Worm (Caenorhabditis elegans) whole organism, young adult: ENCODE results near the gene nurf-1.

Experiments used
- B0035.1 ChIP-seq: sonication (generic microtip); optimal IDR thresholded peaks from 2 replicates; lab custom pipeline; 2016; ENCODE audit warnings: missing genetic modification characterization, mild to moderate bottlenecking, missing compliant biosample characterization, missing genotype, missing genetic modification reagents
- B0336.3 ChIP-seq: fragments of 200-800 bp; sonication (Bioruptor generic); IDR thresholded peaks from 2 replicates; pipeline ENCODE4 v1.3.6; 2022; ENCODE audit warnings: missing genetic modification characterization, missing compliant biosample characterization
- D2030.7 ChIP-seq: fragments of 200-800 bp; sonication (Bioruptor generic); IDR thresholded peaks from 2 replicates; pipeline ENCODE4 v1.3.6; 2022; ENCODE audit warnings: missing genetic modification reagents, missing genetic modification characterization, missing compliant biosample characterization
- F22D6.2 ChIP-seq: sonication (generic microtip); optimal IDR thresholded peaks from 2 replicates; lab custom pipeline; 2016; ENCODE audit warnings: mild to moderate bottlenecking, missing genetic modification characterization, missing compliant biosample characterization
- F33H1.4 ChIP-seq: fragments of 200-800 bp; sonication (Bioruptor generic); IDR thresholded peaks from 2 replicates; pipeline ENCODE4 v1.3.6; 2022; ENCODE audit warnings: missing genetic modification reagents, missing genetic modification characterization, missing compliant biosample characterization
- F49E8.2 ChIP-seq: sonication (generic microtip); optimal IDR thresholded peaks from 3 replicates; lab custom pipeline; 2017; ENCODE audit warnings: missing genetic modification characterization, mild to moderate bottlenecking, missing compliant biosample characterization, antibody characterized with exemption, moderate library complexity; ENCODE audit not compliant: insufficient read depth
- T07F8.4 ChIP-seq: sonication (generic microtip); optimal IDR thresholded peaks from 2 replicates; lab custom pipeline; 2016; ENCODE audit warnings: mild to moderate bottlenecking, missing genetic modification characterization, moderate library complexity, missing compliant biosample characterization
- Y53F4B.3 ChIP-seq: fragments of 200-800 bp; sonication (Bioruptor generic); IDR thresholded peaks from 2 replicates; pipeline ENCODE4 v1.3.6; 2022; ENCODE audit warnings: missing genetic modification reagents, missing genetic modification characterization, missing compliant biosample characterization
- Y95B8A.8 ChIP-seq: fragments of 200-800 bp; sonication (Bioruptor generic); IDR thresholded peaks from 2 replicates; pipeline ENCODE4 v1.3.6; 2022; ENCODE audit warnings: missing genetic modification reagents, missing genetic modification characterization, missing compliant biosample characterization
- akir-1 ChIP-seq: fragments of 200-800 bp; sonication (Bioruptor generic); optimal IDR thresholded peaks from 2 replicates; lab custom pipeline; 2018; ENCODE audit warnings: mild to moderate bottlenecking, missing genetic modification characterization, moderate library complexity, missing compliant biosample characterization
- athp-1 ChIP-seq: sonication (generic microtip); optimal IDR thresholded peaks from 2 replicates; lab custom pipeline; 2017; ENCODE audit warnings: mild to moderate bottlenecking, missing genetic modification characterization, missing compliant biosample characterization
- attf-3 ChIP-seq: fragments of 200-800 bp; sonication (Bioruptor generic); conservative IDR thresholded peaks from 2 replicates; pipeline ENCODE4 v1.3.6; 2022; ENCODE audit warnings: missing genetic modification reagents, missing genetic modification characterization, missing compliant biosample characterization
- attf-5 ChIP-seq: fragments of 200-800 bp; sonication (Bioruptor generic); optimal IDR thresholded peaks from 2 replicates; lab custom pipeline; 2018; ENCODE audit warnings: mild to moderate bottlenecking, missing genetic modification characterization, missing compliant biosample characterization
- attf-6 ChIP-seq: fragments of 200-800 bp; sonication (Bioruptor generic); IDR thresholded peaks from 2 replicates; pipeline ENCODE4 v1.3.6; 2022; ENCODE audit warnings: missing genetic modification reagents, missing genetic modification characterization, missing compliant biosample characterization
- cebp-2 ChIP-seq: fragments of 200-800 bp; sonication (Bioruptor generic); IDR thresholded peaks from 2 replicates; pipeline ENCODE4 v1.3.6; 2022; ENCODE audit warnings: missing genetic modification characterization, missing compliant biosample characterization
- ceh-100 ChIP-seq: fragments of 200-800 bp; sonication (Bioruptor generic); IDR thresholded peaks from 2 replicates; pipeline ENCODE4 v1.3.6; 2022; ENCODE audit warnings: missing genetic modification reagents, missing genetic modification characterization, missing compliant biosample characterization
- ceh-58 ChIP-seq: fragments of 200-800 bp; sonication (Bioruptor generic); IDR thresholded peaks from 2 replicates; pipeline ENCODE4 v1.3.6; 2022; ENCODE audit warnings: missing genetic modification characterization, missing compliant biosample characterization
- dox-1 ChIP-seq: fragments of 200-800 bp; sonication (Bioruptor generic); IDR thresholded peaks from 2 replicates; pipeline ENCODE4 v1.3.6; 2022; ENCODE audit warnings: missing genetic modification reagents, missing genetic modification characterization, missing compliant biosample characterization
- dpl-1 ChIP-seq: fragments of 150-350 bp; optimal IDR thresholded peaks from 2 replicates; lab custom pipeline; 2014; ENCODE audit warnings: missing biosample characterization, missing genetic modification reagents, missing genetic modification characterization
- efl-1 ChIP-seq: fragments of 150-350 bp; optimal IDR thresholded peaks from 2 replicates; lab custom pipeline; 2014; ENCODE audit warnings: missing biosample characterization, missing genetic modification reagents, missing genetic modification characterization
- ekl-4 ChIP-seq: fragments of 200-800 bp; sonication (Bioruptor generic); IDR thresholded peaks from 2 replicates; pipeline ENCODE4 v1.3.6; 2022; ENCODE audit warnings: missing genetic modification reagents, missing genetic modification characterization, missing compliant biosample characterization
- fkh-3 ChIP-seq: sonication (generic microtip); optimal IDR thresholded peaks from 2 replicates; lab custom pipeline; 2016; ENCODE audit warnings: mild to moderate bottlenecking, missing genetic modification characterization, missing compliant biosample characterization
- gei-17 ChIP-seq: fragments of 200-800 bp; sonication (Bioruptor generic); optimal IDR thresholded peaks from 2 replicates; lab custom pipeline; 2018; ENCODE audit warnings: mild to moderate bottlenecking, missing genetic modification characterization, missing compliant biosample characterization
- him-1 ChIP-seq: sonication (generic microtip); optimal IDR thresholded peaks from 2 replicates; lab custom pipeline; 2016; ENCODE audit warnings: missing genotype, missing genetic modification reagents, missing genetic modification characterization, missing compliant biosample characterization
- hlh-12 ChIP-seq: sonication (generic microtip); optimal IDR thresholded peaks from 2 replicates; lab custom pipeline; 2016; ENCODE audit warnings: missing genetic modification characterization, missing compliant biosample characterization
- hmg-1.2 ChIP-seq: fragments of 200-800 bp; sonication (Bioruptor generic); IDR thresholded peaks from 2 replicates; pipeline ENCODE4 v1.3.6; 2022; ENCODE audit warnings: missing genetic modification reagents, missing genetic modification characterization, missing compliant biosample characterization
- hsf-1 ChIP-seq: fragments of 200-800 bp; sonication (Bioruptor generic); IDR thresholded peaks from 2 replicates; pipeline ENCODE4 v1.3.6; 2022; ENCODE audit warnings: missing genetic modification reagents, missing genetic modification characterization, missing compliant biosample characterization
- lag-1 ChIP-seq: fragments of 200-800 bp; sonication (Bioruptor generic); IDR thresholded peaks from 2 replicates; pipeline ENCODE4 v1.3.6; 2022; ENCODE audit warnings: missing genetic modification reagents, missing genetic modification characterization, missing compliant biosample characterization
- lin-26 ChIP-seq: fragments of 200-800 bp; sonication (Bioruptor generic); IDR thresholded peaks from 2 replicates; pipeline ENCODE4 v1.3.6; 2022; ENCODE audit warnings: missing genetic modification reagents, missing genetic modification characterization, missing compliant biosample characterization
- lin-54 ChIP-seq: fragments of 200-800 bp; sonication (Bioruptor generic); optimal IDR thresholded peaks from 2 replicates; lab custom pipeline; 2018; ENCODE audit warnings: mild to moderate bottlenecking, missing genetic modification characterization, missing compliant biosample characterization
- lsl-1 ChIP-seq: fragments of 200-800 bp; sonication (Bioruptor generic); optimal IDR thresholded peaks from 2 replicates; lab custom pipeline; 2018; ENCODE audit warnings: mild to moderate bottlenecking, missing genetic modification characterization, moderate library complexity, missing compliant biosample characterization
- madf-6 ChIP-seq: fragments of 200-800 bp; sonication (Bioruptor generic); IDR thresholded peaks from 2 replicates; pipeline ENCODE4 v1.3.6; 2022; ENCODE audit warnings: missing genetic modification reagents, missing genetic modification characterization, missing compliant biosample characterization
- madf-8 ChIP-seq: fragments of 200-800 bp; sonication (Bioruptor generic); conservative IDR thresholded peaks from 2 replicates; pipeline ENCODE4 v1.3.6; 2022; ENCODE audit warnings: missing genetic modification reagents, missing genetic modification characterization, missing compliant biosample characterization
- mxl-1 ChIP-seq: sonication (generic microtip); optimal IDR thresholded peaks from 2 replicates; lab custom pipeline; 2016; ENCODE audit warnings: missing genetic modification characterization, missing compliant biosample characterization
- nhr-179 ChIP-seq: sonication (generic microtip); optimal IDR thresholded peaks from 2 replicates; lab custom pipeline; 2016; ENCODE audit warnings: mild to moderate bottlenecking, missing genetic modification characterization, missing compliant biosample characterization
- snpc-1.1 ChIP-seq: sonication (generic microtip); optimal IDR thresholded peaks from 2 replicates; lab custom pipeline; 2017; ENCODE audit warnings: missing genetic modification characterization, mild to moderate bottlenecking, missing compliant biosample characterization, antibody characterized with exemption, moderate library complexity, missing genotype, missing genetic modification reagents; ENCODE audit not compliant: insufficient read depth
- snpc-1.3 ChIP-seq: sonication (generic microtip); optimal IDR thresholded peaks from 2 replicates; lab custom pipeline; 2017; ENCODE audit warnings: missing genetic modification characterization, mild to moderate bottlenecking, missing compliant biosample characterization, antibody characterized with exemption, moderate library complexity, missing genotype, missing genetic modification reagents; ENCODE audit not compliant: insufficient read depth
- snpc-3.4 ChIP-seq: sonication (generic microtip); optimal IDR thresholded peaks from 2 replicates; lab custom pipeline; 2017; ENCODE audit warnings: missing genetic modification characterization, mild to moderate bottlenecking, missing compliant biosample characterization, antibody characterized with exemption, moderate library complexity, missing genotype, missing genetic modification reagents
- snpc-4 ChIP-seq, 5 experiments: fragments of 150-350 bp in 1 of 5; sonication (generic microtip) in 4 of 5; optimal IDR thresholded peaks; 2 replicates each; lab custom pipeline; 2014 to 2018; ENCODE audit warnings: missing genetic modification characterization in 5 of 5, missing biosample characterization in 3 of 5, antibody characterized with exemption in 2 of 5, mild to moderate bottlenecking in 2 of 5, missing compliant biosample characterization in 2 of 5, missing genotype in 2 of 5, moderate library complexity in 2 of 5, missing genetic modification reagents in 1 of 5
- sptf-2 ChIP-seq: fragments of 200-800 bp; sonication (Bioruptor generic); optimal IDR thresholded peaks from 2 replicates; lab custom pipeline; 2018; ENCODE audit warnings: mild to moderate bottlenecking, missing genetic modification characterization, missing compliant biosample characterization
- tbp1 ChIP-seq: fragments of 200-800 bp; sonication (Bioruptor generic); optimal IDR thresholded peaks from 2 replicates; lab custom pipeline; 2018; ENCODE audit warnings: mild to moderate bottlenecking, missing genetic modification characterization, missing compliant biosample characterization
- tlf-1 ChIP-seq: fragments of 200-800 bp; sonication (Bioruptor generic); optimal IDR thresholded peaks from 2 replicates; lab custom pipeline; 2018; ENCODE audit warnings: mild to moderate bottlenecking, missing genetic modification characterization, missing compliant biosample characterization
- unc-130 ChIP-seq: sonication (generic microtip); optimal IDR thresholded peaks from 2 replicates; lab custom pipeline; 2016; ENCODE audit warnings: missing genetic modification reagents, missing genetic modification characterization, missing compliant biosample characterization
- xnd-1 ChIP-seq: sonication (generic microtip); optimal IDR thresholded peaks from 2 replicates; lab custom pipeline; 2016; ENCODE audit warnings: missing genotype, missing genetic modification reagents, missing genetic modification characterization, missing compliant biosample characterization
- ztf-3 ChIP-seq: fragments of 200-800 bp; sonication (Bioruptor generic); optimal IDR thresholded peaks from 2 replicates; lab custom pipeline; 2018; ENCODE audit warnings: mild to moderate bottlenecking, missing genetic modification characterization, missing compliant biosample characterization

The nurf-1 gene

DNA sequence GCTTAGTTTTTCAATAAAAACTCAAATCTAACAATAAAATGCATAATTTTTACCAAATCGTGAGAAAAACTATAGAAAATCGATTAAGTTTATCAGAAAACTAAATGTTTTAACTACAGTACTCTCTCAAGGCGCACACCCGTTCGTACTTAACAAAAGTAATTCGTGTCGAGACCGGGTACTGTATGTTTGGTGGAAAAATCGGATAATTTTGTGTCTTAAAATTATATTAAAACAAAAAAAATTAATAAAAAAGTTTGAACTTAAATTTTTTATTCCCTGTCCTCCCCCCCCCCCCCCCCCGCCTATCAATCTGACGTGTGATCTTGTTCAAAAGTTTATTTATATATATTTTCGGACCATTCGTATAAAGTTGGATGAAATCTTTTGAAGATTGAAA, 17.8 kb downstream of the nurf-1 start, which contains the start of gene F26H11.4:
TSS of gene F26H11.4 (plus strand) at position 301 of the 400 bp plus-strand sequence.
- TF ChIP-seq lsl-1 (GFP tag; lab: Kevin White, UChicago) (peak; percentile 70), unc-130 (GFP tag; lab: Kevin White, UChicago) (no peak), fkh-3 (tag; lab: Kevin White, UChicago) (no peak), F22D6.2 (tag; lab: Kevin White, UChicago) (no peak), tbp1 (GFP tag; lab: Kevin White, UChicago) (no peak)
- TF ChIP-seq, all 124 proteins: peak for 1

DNA sequence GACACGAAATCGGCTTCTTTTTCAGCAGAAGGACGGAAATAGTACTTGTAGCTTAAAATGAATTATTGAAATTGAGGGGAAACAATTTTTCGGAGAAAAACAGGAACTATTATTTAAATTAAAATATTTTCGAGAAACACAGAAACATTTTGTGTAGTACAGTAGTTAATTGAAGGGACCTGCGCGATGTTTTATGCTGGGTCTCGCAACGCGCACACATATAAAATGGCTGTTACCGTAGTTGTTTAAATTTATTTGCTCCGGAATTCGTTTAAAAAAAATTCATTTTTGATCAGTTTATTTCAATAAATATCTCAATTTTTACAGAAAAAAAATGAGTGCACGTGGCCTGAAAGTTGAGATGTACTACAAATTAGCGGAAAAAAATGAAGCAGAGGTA, 20.3 kb downstream of the nurf-1 start, which contains the start of gene dsb-2:
TSS of gene dsb-2 (plus strand) at position 328 of the 400 bp plus-strand sequence.
- TF ChIP-seq hmg-1.2 (GFP tag; lab: Robert Waterston, UW) (peak; percentile 32; the same call in 1 of the 2 replicates), T07F8.4 (no peak), snpc-4 (GFP tag; optimal IDR thresholded peaks at IDR 0.05; lab: Kevin White, UChicago) (peak; percentile 7), snpc-4 (tag; optimal IDR thresholded peaks at IDR 0.05; lab: Kevin White, UChicago) (peak in 1 of 4 experiments; percentile 27), attf-6 (GFP tag; lab: Robert Waterston, UW) (peak; percentile 27; the same call in 1 of the 2 replicates), ztf-3 (no peak), him-1 (tag; lab: Kevin White, UChicago) (peak; percentile 71), hlh-12 (tag; lab: Kevin White, UChicago) (no peak), mxl-1 (no peak), lag-1 (GFP tag; lab: Robert Waterston, UW) (no peak), snpc-3.4 (tag; lab: Kevin White, UChicago) (peak; percentile 29), snpc-1.3 (tag; lab: Kevin White, UChicago) (peak; percentile 16), lin-54 (GFP tag; lab: Kevin White, UChicago) (peak; percentile 84), nhr-179 (tag; lab: Kevin White, UChicago) (no peak), efl-1 (GFP tag; lab: Kevin White, UChicago) (peak; percentile 58), hsf-1 (GFP tag; lab: Robert Waterston, UW) (no peak), snpc-1.1 (tag; lab: Kevin White, UChicago) (peak; percentile 3), ekl-4 (GFP tag; lab: Robert Waterston, UW) (peak; percentile 35; the same call in 1 of the 2 replicates), ceh-58 (GFP tag; lab: Robert Waterston, UW) (no peak), D2030.7 (GFP tag; lab: Robert Waterston, UW) (peak; percentile 79; the same call in 1 of the 2 replicates), akir-1 (GFP tag; lab: Kevin White, UChicago) (no peak), unc-130 (GFP tag; lab: Kevin White, UChicago) (peak; percentile 39), tbp1 (GFP tag; lab: Kevin White, UChicago) (peak; percentile 42), dox-1 (GFP tag; lab: Robert Waterston, UW) (peak; percentile 70; the same call in 1 of the 2 replicates), F33H1.4 (GFP tag; lab: Robert Waterston, UW) (peak; percentile 96), sptf-2 (GFP tag; lab: Kevin White, UChicago) (no peak), gei-17 (no peak), attf-3 (GFP tag; lab: Robert Waterston, UW) (no peak), attf-5 (GFP tag; lab: Kevin White, UChicago) (no peak), lsl-1 (GFP tag; lab: Kevin White, UChicago) (peak; percentile 99), B0336.3 (no peak), B0035.1 (tag; lab: Kevin White, UChicago) (no peak), xnd-1 (tag; lab: Kevin White, UChicago) (peak; percentile 96), F49E8.2 (peak; percentile 67), ceh-100 (GFP tag; lab: Robert Waterston, UW) (peak; percentile 20; the same call in 1 of the 2 replicates), Y95B8A.8 (GFP tag; lab: Robert Waterston, UW) (0 out of 2 replicates have a peak, but pooled peaks have one; percentile 50), madf-6 (GFP tag; lab: Robert Waterston, UW) (peak; percentile 97), cebp-2 (GFP tag; lab: Robert Waterston, UW) (no peak), athp-1 (tag; lab: Kevin White, UChicago) (peak; percentile 19), tlf-1 (GFP tag; lab: Kevin White, UChicago) (peak; percentile 24), lin-26 (no peak), Y53F4B.3 (GFP tag; lab: Robert Waterston, UW) (no peak), dpl-1 (peak; percentile 29), madf-8 (peak; percentile 89)
